Fruit fly (Drosophila melanogaster): Measurements from ENCODE around the gene Atg4a.
A peak's percentile ranks its signal among the peaks of the same experiment; 100 is the strongest.

The Atg4a gene

DNA sequence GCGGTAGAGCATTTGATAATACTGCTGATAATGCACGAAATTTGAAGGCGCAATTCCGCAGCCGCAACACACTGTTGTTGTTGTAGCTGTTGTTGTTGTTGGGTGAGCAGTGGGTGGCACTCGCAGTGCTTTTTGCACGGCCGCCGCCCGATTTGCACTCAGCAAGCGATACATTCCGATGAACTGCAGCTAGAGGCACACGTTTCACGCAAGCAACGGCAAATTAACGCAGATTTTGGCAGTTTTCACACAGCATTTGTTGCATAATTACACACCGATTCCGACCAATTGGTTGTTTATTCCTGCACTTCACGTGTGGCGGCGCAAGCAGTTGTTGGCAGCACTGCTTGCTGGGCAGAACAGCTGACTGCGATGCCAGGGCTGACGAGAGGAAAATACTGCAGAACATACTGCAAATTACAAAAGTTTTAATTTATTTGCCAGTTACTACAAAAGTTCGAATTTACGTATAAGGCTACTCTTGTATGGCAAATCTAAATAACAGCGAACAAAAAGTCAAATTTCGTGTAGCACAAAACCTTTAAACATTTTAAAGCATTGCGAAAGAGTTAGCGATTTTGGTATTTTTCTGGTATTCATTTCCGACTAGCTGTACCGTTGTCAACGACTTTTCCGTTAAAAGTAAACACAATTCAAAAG is 27.4 kb downstream of the Atg4a start, which contains the start of the genes PolrMT and CG14339:
PolrMT (minus strand) TSS at position 345 of the 660 bp plus-strand sequence.
CG14339 (plus strand) TSS at position 512 of the 660 bp plus-strand sequence.
- TF ChIP-seq fd59A (GFP tag; optimal IDR thresholded peaks at IDR 0.05), result no peak
- no peak for TF ChIP-seq CG11294 (GFP tag; IDR thresholded peaks at IDR 0.05)
- no peak for TF ChIP-seq CG10631 (GFP tag; optimal IDR thresholded peaks at IDR 0.05)
- TF ChIP-seq CG3032 (tag; optimal IDR thresholded peaks at IDR 0.05), result peak; percentile 1
- TF ChIP-seq topi (GFP tag; optimal IDR thresholded peaks at IDR 0.05), result no peak
- TF ChIP-seq dsx (GFP tag; optimal IDR thresholded peaks at IDR 0.05; ENCODE audit: poor library complexity, severe bottlenecking), result no peak
- no peak for TF ChIP-seq Blimp-1 (GFP tag; optimal IDR thresholded peaks at IDR 0.05)
- TF ChIP-seq net (GFP tag; optimal IDR thresholded peaks at IDR 0.05), result no peak
- TF ChIP-seq CG6792 (GFP tag; optimal IDR thresholded peaks at IDR 0.05), result no peak
- no peak for TF ChIP-seq Eip75B (GFP tag; optimal IDR thresholded peaks at IDR 0.05)
- no peak for TF ChIP-seq CG4318 (GFP tag; optimal IDR thresholded peaks at IDR 0.05)
- no peak for TF ChIP-seq CG6854 (GFP tag; optimal IDR thresholded peaks at IDR 0.05)
- TF ChIP-seq CG7368 (GFP tag; optimal IDR thresholded peaks at IDR 0.05), result no peak
- no peak for TF ChIP-seq CG6808 (GFP tag; optimal IDR thresholded peaks at IDR 0.05)
- TF ChIP-seq eg (GFP tag; IDR thresholded peaks at IDR 0.05), result no peak
- TF ChIP-seq Sox15 (GFP tag; optimal IDR thresholded peaks at IDR 0.05), result no peak
- TF ChIP-seq Ets21C (GFP tag; optimal IDR thresholded peaks at IDR 0.05), result no peak
- TF ChIP-seq lz (GFP tag; optimal IDR thresholded peaks at IDR 0.05), result no peak
- TF ChIP-seq Eip78C (GFP tag), result no peak
- TF ChIP-seq CG32006 (GFP tag; optimal IDR thresholded peaks at IDR 0.05), result no peak
- TF ChIP-seq Hr4 (GFP tag; optimal IDR thresholded peaks at IDR 0.05), result no peak
- TF ChIP-seq OdsH (GFP tag; optimal IDR thresholded peaks at IDR 0.05), result no peak
- no peak for TF ChIP-seq salr (GFP tag; optimal IDR thresholded peaks at IDR 0.05)
- TF ChIP-seq esn (GFP tag; optimal IDR thresholded peaks at IDR 0.05), result peak; percentile 47
- TF ChIP-seq fd85E (GFP tag; optimal IDR thresholded peaks at IDR 0.05), result no peak
- no peak for TF ChIP-seq dac (GFP tag; optimal IDR thresholded peaks at IDR 0.05)
- no peak for TF ChIP-seq CG6163 (GFP tag; IDR thresholded peaks at IDR 0.05)
- no peak for TF ChIP-seq Ets96B (tag; optimal IDR thresholded peaks at IDR 0.05)
- no peak for TF ChIP-seq CG9139 (GFP tag; optimal IDR thresholded peaks at IDR 0.05)
- TF ChIP-seq CG10669 (GFP tag; optimal IDR thresholded peaks at IDR 0.05), result no peak
- TF ChIP-seq Sox14 (GFP tag; optimal IDR thresholded peaks at IDR 0.05), result no peak
- TF ChIP-seq CG3919 (GFP tag; optimal IDR thresholded peaks at IDR 0.05), result no peak
- peak; percentile 0 for TF ChIP-seq Hr39 (GFP tag; optimal IDR thresholded peaks at IDR 0.05)
- TF ChIP-seq vri (GFP tag; optimal IDR thresholded peaks at IDR 0.05), result peak; percentile 85
- no peak for TF ChIP-seq Lpt (GFP tag; optimal IDR thresholded peaks at IDR 0.05)
- TF ChIP-seq cyc (GFP tag; optimal IDR thresholded peaks at IDR 0.05), result no peak
- TF ChIP-seq acj6 (GFP tag; optimal IDR thresholded peaks at IDR 0.05), result no peak
- TF ChIP-seq CG6276 (GFP tag; optimal IDR thresholded peaks at IDR 0.05), result no peak
- TF ChIP-seq CG1621 (tag; optimal IDR thresholded peaks at IDR 0.05), result no peak
- no peak for TF ChIP-seq Smox (GFP tag; optimal IDR thresholded peaks at IDR 0.05)
- TF ChIP-seq fkh (GFP tag; optimal IDR thresholded peaks at IDR 0.05), result peak; percentile 64
- TF ChIP-seq CG31627 (GFP tag; optimal IDR thresholded peaks at IDR 0.05), result peak; percentile 13
- no peak for TF ChIP-seq svp (GFP tag)
- TF ChIP-seq Eip93F (GFP tag; optimal IDR thresholded peaks at IDR 0.05), result no peak
- TF ChIP-seq CG16779 (tag; optimal IDR thresholded peaks at IDR 0.05), result no peak

Measured in whole organism, prepupa.